Fruit fly (Drosophila melanogaster): Measurements from ENCODE around the gene Duox.

The Duox gene

DNA sequence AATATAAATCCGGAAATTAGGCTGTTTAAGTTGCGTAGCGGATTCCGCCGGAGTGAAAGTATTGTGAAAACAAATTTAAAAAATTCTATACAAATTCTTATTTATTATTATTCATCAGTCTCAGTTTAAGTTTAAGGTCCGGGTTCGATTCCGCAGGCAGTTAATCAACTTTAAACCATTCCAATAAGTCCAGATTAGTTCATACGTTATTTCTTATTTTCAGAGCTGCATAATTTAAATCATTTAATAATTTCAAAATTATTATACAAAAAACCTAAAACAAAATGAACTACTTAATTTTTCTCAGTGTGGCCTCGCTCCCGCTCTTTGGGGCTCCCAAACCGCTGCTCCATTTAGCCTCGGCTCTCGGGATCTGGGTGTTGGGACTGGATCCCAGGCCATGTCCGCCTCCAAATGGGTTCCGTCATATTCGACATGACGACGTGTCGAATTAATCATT is 323 bp upstream of the Duox start:
- TF ChIP-seq CTCF (optimal IDR thresholded peaks at IDR 0.05): no peak
- no peak for TF ChIP-seq CG8478 (optimal IDR thresholded peaks at IDR 0.05)

DNA sequence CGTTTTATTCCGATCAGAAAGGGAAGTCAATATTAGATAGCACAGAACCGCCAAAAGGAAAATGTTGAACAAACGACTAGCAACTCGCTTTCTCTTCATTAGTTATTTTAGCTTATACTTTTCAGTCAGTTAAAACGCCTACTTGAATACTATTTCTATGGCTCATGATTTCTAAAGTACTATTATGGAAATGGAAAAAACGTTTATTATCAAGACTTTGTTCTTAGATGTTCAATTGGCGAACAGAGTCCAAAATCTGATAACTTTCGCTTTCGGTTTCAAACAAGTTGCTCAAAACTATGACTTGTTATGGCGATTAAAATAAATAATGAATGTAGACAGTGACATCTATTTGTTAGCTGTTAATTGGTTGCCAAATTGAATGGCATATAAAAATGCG is 4.6 kb downstream of the Duox start, which contains the start of gene CG3123:
Gene CG3123, minus strand, starts transcription at position 101 of the 400 bp plus-strand sequence.
- no peak for TF ChIP-seq CG8478 (optimal IDR thresholded peaks at IDR 0.05)
- no peak for TF ChIP-seq CTCF (optimal IDR thresholded peaks at IDR 0.05)

DNA sequence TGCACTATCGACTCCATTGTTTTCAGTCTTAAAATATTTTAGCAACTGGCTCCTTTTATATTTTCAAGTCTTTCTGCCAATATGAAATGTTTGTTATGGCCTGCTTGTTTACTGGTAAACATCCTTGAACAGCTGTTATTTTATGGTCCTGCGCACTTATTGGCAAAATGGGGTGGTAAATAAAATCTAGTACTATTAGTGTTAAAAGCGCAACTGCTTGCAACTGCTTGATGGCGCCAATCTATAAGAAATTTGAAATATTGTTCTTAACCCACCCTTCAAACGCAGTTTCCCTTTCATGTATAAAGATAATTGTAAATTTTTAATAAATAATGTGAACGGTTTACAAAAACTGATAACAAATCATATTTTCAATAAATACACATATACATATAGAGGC is 14.4 kb downstream of the Duox start, which contains the start of gene G6P:
Gene G6P, minus strand, starts transcription at position 88 of the 400 bp plus-strand sequence.
- TF ChIP-seq CTCF (optimal IDR thresholded peaks at IDR 0.05) (no peak), CG8478 (optimal IDR thresholded peaks at IDR 0.05) (no peak)

dm6 chr2L:2812137-2812536 is 17.9 kb downstream of the Duox start, which contains the start of gene CG2964:
Gene CG2964, plus strand, starts transcription at chr2L:2812437.
- TF ChIP-seq CG8478 (optimal IDR thresholded peaks at IDR 0.05) (no peak), CTCF (optimal IDR thresholded peaks at IDR 0.05) (no peak)

dm6 chr2L:2810831-2811230 is 19.2 kb downstream of the Duox start:
- no peak for TF ChIP-seq CTCF (optimal IDR thresholded peaks at IDR 0.05)
- TF ChIP-seq CG8478 (optimal IDR thresholded peaks at IDR 0.05): no peak

DNA sequence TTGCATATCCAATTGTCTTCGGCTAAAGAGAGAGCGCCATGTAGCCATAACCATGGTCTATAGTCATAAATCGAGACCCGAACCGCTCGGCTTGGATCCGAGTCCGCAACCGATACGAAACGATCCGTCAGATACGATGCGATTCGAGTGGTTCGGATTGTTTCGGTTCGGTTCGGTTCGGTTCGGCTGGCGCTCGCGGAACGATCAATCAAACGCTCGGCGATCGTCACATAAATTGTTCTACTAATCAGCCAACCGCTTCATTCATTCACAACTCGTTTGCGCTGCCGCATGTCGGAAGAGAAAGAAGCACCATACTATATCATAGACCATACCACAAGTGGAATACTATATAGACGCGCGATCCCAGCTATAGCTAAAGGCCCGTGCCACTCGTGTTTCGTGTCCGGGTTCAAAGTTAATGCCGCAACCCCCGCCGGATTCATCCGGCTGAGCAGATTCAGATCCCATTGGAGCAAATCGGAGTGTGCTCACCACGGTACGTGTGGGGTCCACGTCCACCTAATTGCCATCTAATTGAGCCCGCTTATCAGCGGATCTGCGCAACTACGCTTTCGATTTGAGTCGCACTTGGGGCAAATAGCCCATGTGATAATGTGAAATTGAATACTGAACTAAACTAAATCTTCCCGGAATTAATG is 21.9 kb downstream of the Duox start:
- TF ChIP-seq CG8478 (optimal IDR thresholded peaks at IDR 0.05) (no peak), CTCF (optimal IDR thresholded peaks at IDR 0.05) (no peak)

- TF ChIP-seq CG8478 (optimal IDR thresholded peaks at IDR 0.05): no peak
Observed at dm6 chr2L:2807597-2807996, 22.5 kb downstream of the Duox start.

DNA sequence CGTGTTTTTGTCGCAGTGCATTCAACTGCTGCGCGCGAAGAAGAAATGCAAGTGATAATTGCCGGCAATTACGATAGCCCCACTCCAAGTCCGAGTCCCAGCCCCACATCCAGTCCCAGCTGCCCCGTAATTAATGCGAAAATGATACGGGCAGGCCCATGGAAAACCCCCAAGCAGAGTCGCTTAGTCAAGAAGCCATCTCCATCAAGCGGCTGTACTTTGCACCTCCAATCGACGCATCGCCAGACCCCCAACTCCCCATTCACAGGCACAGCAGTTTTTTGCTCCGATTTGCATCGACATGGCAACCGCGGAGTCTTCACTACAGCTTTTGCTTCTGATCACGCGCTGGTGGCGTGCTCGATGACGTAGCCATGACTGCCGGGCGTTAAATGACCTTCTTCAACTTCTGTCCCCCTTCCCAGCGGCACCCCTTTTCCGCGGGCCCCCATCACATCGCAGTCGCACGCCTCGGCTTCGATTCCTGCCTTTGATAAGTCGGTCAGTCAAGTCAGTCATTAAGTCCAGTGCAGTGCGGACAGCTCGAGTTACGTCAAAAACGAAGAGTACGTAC is 23.8 kb downstream of the Duox start:
- TF ChIP-seq CG8478 (optimal IDR thresholded peaks at IDR 0.05) (no peak), CTCF (optimal IDR thresholded peaks at IDR 0.05) (no peak)

- TF ChIP-seq CTCF (optimal IDR thresholded peaks at IDR 0.05) (no peak), CG8478 (optimal IDR thresholded peaks at IDR 0.05) (no peak)
Observed at dm6 chr2L:2804634-2805311, 25.3 kb downstream of the Duox start, which contains the start of gene daw. Gene daw, plus strand, starts transcription at chr2L:2805261.

dm6 chr2L:2802527-2802926 is 27.5 kb downstream of the Duox start:
- no peak for TF ChIP-seq CTCF (optimal IDR thresholded peaks at IDR 0.05)
- TF ChIP-seq CG8478 (optimal IDR thresholded peaks at IDR 0.05): no peak

DNA sequence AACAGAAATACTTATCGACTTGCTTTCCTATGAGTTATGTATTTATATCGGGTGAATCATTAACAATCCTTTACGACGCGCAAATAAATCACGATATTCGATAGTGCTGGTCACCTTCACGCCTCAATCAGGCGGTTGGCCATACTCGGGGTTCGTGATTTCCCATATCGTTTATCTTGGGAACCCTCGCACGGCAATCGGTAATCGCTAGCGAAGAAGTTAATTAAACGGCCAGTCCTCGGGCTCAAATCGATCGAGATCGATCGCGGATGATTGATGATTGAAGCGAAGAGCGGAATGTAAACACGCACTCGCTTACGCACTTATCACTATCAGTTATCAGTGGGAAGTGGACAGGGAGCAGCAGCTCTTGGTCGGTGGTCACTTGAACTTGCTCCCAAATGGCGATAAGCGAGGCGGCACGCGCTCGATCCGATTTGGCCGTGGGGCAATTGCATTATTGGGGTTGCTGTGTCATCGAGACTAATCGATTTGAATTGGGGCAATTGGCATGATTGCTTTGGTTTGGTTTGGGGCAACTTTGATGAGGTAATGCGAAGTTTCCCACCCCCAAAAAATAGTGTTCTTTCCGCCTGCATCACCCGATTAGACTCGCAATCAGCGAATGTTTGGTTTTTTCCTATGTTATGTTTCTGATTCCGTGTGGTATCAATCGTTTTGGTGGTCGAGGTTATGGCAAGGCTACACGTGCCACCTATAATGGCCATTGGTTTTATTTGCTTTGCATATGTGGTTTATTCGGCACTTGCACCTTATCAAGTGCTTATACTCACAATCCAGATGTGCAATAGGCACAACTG is 28.9 kb downstream of the Duox start:
- TF ChIP-seq CTCF (optimal IDR thresholded peaks at IDR 0.05) (no peak), CG8478 (optimal IDR thresholded peaks at IDR 0.05) (no peak)

- no peak for TF ChIP-seq CG8478 (optimal IDR thresholded peaks at IDR 0.05)
- TF ChIP-seq CTCF (optimal IDR thresholded peaks at IDR 0.05): no peak
Observed at dm6 chr2L:2799909-2800478, 30.1 kb downstream of the Duox start, which contains the start of gene Syt1. Gene Syt1, minus strand, starts transcription at chr2L:2799979.

DNA sequence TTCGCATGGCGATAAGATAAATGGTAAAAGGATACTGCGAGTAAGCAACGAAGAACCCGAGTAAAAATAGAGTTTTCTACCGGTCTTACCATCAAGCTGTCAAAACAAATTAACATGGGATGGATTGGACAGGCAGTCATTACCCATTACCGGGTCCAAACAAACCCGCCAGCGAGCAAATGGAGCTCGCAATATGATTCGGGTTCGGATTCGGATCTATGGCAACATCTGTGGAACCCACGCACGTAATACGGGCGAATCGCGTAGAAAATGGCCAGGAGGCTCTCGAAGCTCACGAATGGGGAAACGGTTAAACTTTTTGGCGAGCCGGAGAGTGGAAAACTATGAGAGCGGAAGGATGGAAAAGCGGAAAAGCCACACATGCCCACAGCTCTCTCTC is 32.9 kb downstream of the Duox start:
- TF ChIP-seq CTCF (optimal IDR thresholded peaks at IDR 0.05) (no peak), CG8478 (optimal IDR thresholded peaks at IDR 0.05) (no peak)

dm6 chr2L:2782790-2783189 is 47.3 kb downstream of the Duox start:
- no peak for TF ChIP-seq CG8478 (optimal IDR thresholded peaks at IDR 0.05)
- TF ChIP-seq CTCF (optimal IDR thresholded peaks at IDR 0.05): no peak

DNA sequence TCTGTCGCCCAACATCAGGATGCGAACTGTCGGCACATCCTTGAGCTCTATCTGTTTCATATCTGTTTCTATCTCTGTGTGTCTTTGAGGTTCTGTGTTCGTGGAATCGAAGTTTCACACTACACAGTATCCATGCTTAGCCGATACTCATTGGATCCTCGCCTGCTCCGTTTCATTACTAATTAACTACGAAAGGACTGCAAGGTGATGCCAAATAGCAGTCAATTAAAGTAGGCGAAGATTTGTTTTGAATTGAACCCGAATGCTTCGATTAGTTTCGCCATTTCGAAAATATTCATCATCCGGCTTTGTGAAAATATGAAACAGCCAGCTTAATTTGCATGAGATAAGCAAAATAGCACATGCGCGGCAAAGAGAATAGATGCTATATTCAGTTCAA is 58.4 kb downstream of the Duox start, which contains the start of gene CG15399:
Gene CG15399, minus strand, starts transcription at position 101 of the 400 bp plus-strand sequence.
- TF ChIP-seq CG8478 (optimal IDR thresholded peaks at IDR 0.05) (no peak), CTCF (optimal IDR thresholded peaks at IDR 0.05) (no peak)
